Worm (Caenorhabditis elegans): Measurements from ENCODE around the gene Y53G8AM.4.
"Not testable (repeated sequence)": the region's sequence is repeated elsewhere in the genome, so short reads cannot be mapped to it uniquely, and the experiment has no call there.

DNA sequence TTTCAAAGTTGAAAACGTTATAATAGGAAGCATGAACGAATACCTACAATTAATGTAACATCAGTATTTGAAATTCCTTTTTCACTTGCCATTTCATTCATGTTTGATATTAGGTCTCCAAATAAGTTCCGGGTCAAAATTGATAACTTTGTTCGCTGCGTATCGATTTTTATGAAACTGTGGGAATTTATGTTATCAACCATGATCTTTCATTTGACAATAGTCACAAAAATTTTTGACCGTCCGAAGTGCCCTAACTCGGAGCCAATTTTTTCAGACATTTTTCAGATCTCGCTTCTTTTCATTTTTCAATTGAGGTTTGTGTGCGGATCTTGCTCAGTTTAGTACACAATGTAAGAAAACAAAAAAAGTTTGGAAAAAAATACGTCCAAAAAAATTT lies 4.2 kb upstream of the Y53G8AM.4 start, which contains the start of gene Y53G8AM.6:
- TF ChIP-seq flt-1 (GFP tag; IDR thresholded peaks at IDR 0.05); tra-4 (tag; optimal IDR thresholded peaks at IDR 0.05); B0310.2 (tag; optimal IDR thresholded peaks at IDR 0.05); ama-1 (optimal IDR thresholded peaks at IDR 0.05); ceh-13 (GFP tag; optimal IDR thresholded peaks at IDR 0.05); scrt-1 (GFP tag; IDR thresholded peaks at IDR 0.05): not testable (repeated sequence)
